Worm (Caenorhabditis elegans) whole organism, late embryonic: ENCODE measurements around the gene F10E7.2.

Experiments
- C08G9.2 ChIP-seq: sonication (generic microtip); optimal IDR thresholded peaks from 2 replicates; lab custom pipeline; 2016; ENCODE audit warnings: mild to moderate bottlenecking, missing genetic modification characterization, moderate library complexity, missing compliant biosample characterization
- T23F11.4 ChIP-seq: fragments of 200-800 bp; sonication (Bioruptor generic); optimal IDR thresholded peaks from 2 replicates; lab custom pipeline; 2018; ENCODE audit warnings: mild to moderate bottlenecking, missing genetic modification characterization, missing compliant biosample characterization
- Y22D7AL.16 ChIP-seq: sonication (generic microtip); optimal IDR thresholded peaks from 2 replicates; lab custom pipeline; 2016; ENCODE audit warnings: missing genetic modification characterization, missing compliant biosample characterization
- ahr-1 ChIP-seq: sonication (generic microtip); optimal IDR thresholded peaks from 2 replicates; lab custom pipeline; 2016; ENCODE audit warnings: missing genetic modification characterization, missing compliant biosample characterization
- ama-1 ChIP-seq: fragments of 150-350 bp; optimal IDR thresholded peaks from 2 replicates; lab custom pipeline; 2014
- ceh-2 ChIP-seq: sonication (generic microtip); optimal IDR thresholded peaks from 2 replicates; lab custom pipeline; 2016; ENCODE audit warnings: missing genotype, missing genetic modification characterization, missing compliant biosample characterization
- ceh-31 ChIP-seq: sonication (generic microtip); optimal IDR thresholded peaks from 2 replicates; lab custom pipeline; 2016; ENCODE audit warnings: missing genetic modification characterization, missing compliant biosample characterization
- ceh-34 ChIP-seq: sonication (generic microtip); optimal IDR thresholded peaks from 2 replicates; lab custom pipeline; 2016; ENCODE audit warnings: mild to moderate bottlenecking, missing genetic modification characterization, missing compliant biosample characterization
- ceh-6 ChIP-seq: fragments of 200-800 bp; sonication (Bioruptor generic); optimal IDR thresholded peaks from 2 replicates; lab custom pipeline; 2018; ENCODE audit warnings: mild to moderate bottlenecking, missing genetic modification characterization, missing compliant biosample characterization
- ceh-9 ChIP-seq: sonication (generic microtip); optimal IDR thresholded peaks from 2 replicates; lab custom pipeline; 2016; ENCODE audit warnings: mild to moderate bottlenecking, missing genetic modification characterization, inconsistent platforms, missing compliant biosample characterization
- dmd-4 ChIP-seq: sonication (generic microtip); optimal IDR thresholded peaks from 2 replicates; lab custom pipeline; 2016; ENCODE audit warnings: borderline replicate concordance, missing genetic modification characterization, missing compliant biosample characterization
- elt-2 ChIP-seq: sonication (generic microtip); optimal IDR thresholded peaks from 2 replicates; lab custom pipeline; 2016; ENCODE audit warnings: missing genetic modification reagents, missing genetic modification characterization, missing compliant biosample characterization
- hlh-15 ChIP-seq: sonication (generic microtip); optimal IDR thresholded peaks from 2 replicates; lab custom pipeline; 2016; ENCODE audit warnings: missing genetic modification characterization, missing compliant biosample characterization
- hlh-30 ChIP-seq: sonication (generic microtip); optimal IDR thresholded peaks from 2 replicates; lab custom pipeline; 2017; ENCODE audit warnings: antibody characterized with exemption, missing genetic modification characterization, missing compliant biosample characterization; ENCODE audit not compliant: insufficient read depth
- hlh-6 ChIP-seq: sonication (generic microtip); optimal IDR thresholded peaks from 2 replicates; lab custom pipeline; 2016; ENCODE audit warnings: missing genotype, missing genetic modification characterization, missing compliant biosample characterization
- hlh-8 ChIP-seq: sonication (generic microtip); optimal IDR thresholded peaks from 2 replicates; lab custom pipeline; 2016; ENCODE audit warnings: missing genotype, missing genetic modification characterization, missing compliant biosample characterization
- lim-6 ChIP-seq: sonication (generic microtip); optimal IDR thresholded peaks from 2 replicates; lab custom pipeline; 2016; ENCODE audit warnings: missing genetic modification characterization, missing compliant biosample characterization
- madf-2 ChIP-seq: sonication (generic microtip); optimal IDR thresholded peaks from 2 replicates; lab custom pipeline; 2017; ENCODE audit warnings: missing genetic modification characterization, missing compliant biosample characterization
- nfya-1 ChIP-seq: sonication (generic microtip); optimal IDR thresholded peaks from 2 replicates; lab custom pipeline; 2017; ENCODE audit warnings: missing genetic modification characterization, mild to moderate bottlenecking, missing compliant biosample characterization, antibody characterized with exemption, moderate library complexity
- nhr-232 ChIP-seq: sonication (generic microtip); optimal IDR thresholded peaks from 2 replicates; lab custom pipeline; 2016; ENCODE audit warnings: missing genetic modification characterization, missing compliant biosample characterization
- pag-3 ChIP-seq: sonication (generic microtip); optimal IDR thresholded peaks from 2 replicates; lab custom pipeline; 2016; ENCODE audit warnings: missing compliant biosample characterization, missing genetic modification characterization, borderline replicate concordance
- pat-9 ChIP-seq: fragments of 200-800 bp; sonication (Bioruptor generic); optimal IDR thresholded peaks from 2 replicates; lab custom pipeline; 2018; ENCODE audit warnings: mild to moderate bottlenecking, missing genetic modification characterization, moderate library complexity, missing compliant biosample characterization
- pax-1 ChIP-seq: fragments of 150-350 bp; optimal IDR thresholded peaks from 2 replicates; lab custom pipeline; 2014; ENCODE audit warnings: missing biosample characterization, missing genetic modification characterization
- pqm-1 ChIP-seq: sonication (generic microtip); optimal IDR thresholded peaks from 2 replicates; lab custom pipeline; 2016; ENCODE audit warnings: missing genetic modification characterization, missing compliant biosample characterization
- ref-2 ChIP-seq: sonication (generic microtip); optimal IDR thresholded peaks from 2 replicates; lab custom pipeline; 2016; ENCODE audit warnings: missing genetic modification characterization, missing compliant biosample characterization
- sdc-2 ChIP-seq: sonication (generic microtip); optimal IDR thresholded peaks from 2 replicates; lab custom pipeline; 2016; ENCODE audit warnings: missing genotype, missing genetic modification characterization, missing compliant biosample characterization
- sox-4 ChIP-seq: sonication (generic microtip); optimal IDR thresholded peaks from 2 replicates; lab custom pipeline; 2017; ENCODE audit warnings: mild to moderate bottlenecking, missing genetic modification characterization, inconsistent platforms, missing compliant biosample characterization
- unc-42 ChIP-seq: sonication (generic microtip); optimal IDR thresholded peaks from 2 replicates; lab custom pipeline; 2016; ENCODE audit warnings: missing genotype, missing genetic modification characterization, missing compliant biosample characterization
- ztf-16 ChIP-seq: sonication (generic microtip); optimal IDR thresholded peaks from 2 replicates; lab custom pipeline; 2017; ENCODE audit warnings: missing genetic modification characterization, missing compliant biosample characterization

F10E7.2 gene

DNA sequence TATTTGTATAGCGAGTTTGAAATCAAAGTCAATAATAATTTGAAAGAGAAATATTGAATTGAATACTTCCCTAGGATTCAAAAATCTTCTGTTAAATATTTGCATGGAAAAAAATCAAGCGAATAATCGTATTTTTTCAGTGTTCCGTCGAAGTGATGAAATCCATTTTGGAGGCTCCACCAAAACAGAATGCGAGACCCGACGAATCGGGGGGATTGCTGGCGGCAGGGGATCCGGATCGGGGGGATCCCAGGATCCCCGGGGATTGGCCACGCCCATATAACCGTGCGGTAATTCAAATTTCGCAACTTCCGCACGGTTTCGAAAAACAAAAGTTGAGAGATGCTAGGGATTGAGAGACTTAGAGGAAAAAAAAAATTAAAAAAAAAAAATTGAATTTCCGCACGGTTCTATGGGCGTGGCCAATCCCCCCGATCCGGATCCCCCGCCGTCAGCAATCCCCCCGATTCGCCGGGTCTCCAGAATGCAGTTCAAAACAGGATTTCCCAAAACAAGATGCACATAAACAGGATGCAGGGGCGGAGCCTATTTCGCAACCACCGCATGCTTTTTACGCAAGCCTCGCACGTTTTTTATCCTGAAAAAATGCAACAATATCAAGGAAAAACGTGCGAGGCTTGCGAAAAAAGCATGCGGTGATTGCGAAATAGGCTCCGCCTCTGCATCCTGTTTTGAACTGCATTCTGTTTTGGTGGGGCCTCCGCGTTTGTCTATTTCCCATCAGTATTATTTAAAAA is 798 bp downstream of the F10E7.2 start, which contains the start of gene F10E7.11 (continued):
- TF ChIP-seq hlh-30 (tag; lab: Kevin White, UChicago) (no peak), ztf-16 (tag; lab: Kevin White, UChicago) (no peak), pag-3 (tag; lab: Kevin White, UChicago) (no peak), ceh-6 (GFP tag; lab: Kevin White, UChicago) (no peak), hlh-8 (tag; lab: Kevin White, UChicago) (no peak), madf-2 (tag; lab: Kevin White, UChicago) (no peak), ceh-9 (tag; lab: Kevin White, UChicago) (no peak), sox-4 (no peak), elt-2 (tag; lab: Kevin White, UChicago) (no peak), lim-6 (tag; lab: Kevin White, UChicago) (no peak), ceh-34 (tag; lab: Kevin White, UChicago) (peak; percentile 16), ceh-2 (tag; lab: Kevin White, UChicago) (no peak), dmd-4 (tag; lab: Kevin White, UChicago) (no peak), ahr-1 (no peak), ref-2 (tag; lab: Kevin White, UChicago) (peak; percentile 23)
- TF ChIP-seq, all 69 proteins: peak for 6

DNA sequence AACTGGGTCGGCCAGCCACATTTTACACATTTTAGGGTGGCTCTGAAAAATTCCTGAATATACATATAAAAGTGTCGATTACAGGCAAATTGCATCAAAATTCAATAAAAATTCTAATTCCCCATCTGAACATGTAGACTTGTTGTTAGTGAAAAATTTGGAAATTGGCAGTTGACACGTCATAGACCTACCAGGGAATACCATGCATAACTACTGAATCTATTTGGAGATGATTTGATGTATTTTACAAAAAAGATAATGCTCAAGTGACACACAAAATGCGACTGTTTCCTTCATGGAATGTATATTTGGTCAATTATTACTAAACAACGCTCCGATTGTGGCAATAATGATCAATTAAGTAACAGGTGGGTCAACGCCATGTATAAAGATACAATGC is 4.4 kb downstream of the F10E7.2 start, which contains the start of gene F10E7.1:
Gene F10E7.1, plus strand, starts transcription at position 301 of the 400 bp plus-strand sequence.
- no peak for TF ChIP-seq T23F11.4 (GFP tag; lab: Kevin White, UChicago)
- no peak for TF ChIP-seq pqm-1
- TF ChIP-seq C08G9.2 (tag; lab: Kevin White, UChicago): no peak
- TF ChIP-seq unc-42 (tag; lab: Kevin White, UChicago): no peak

DNA sequence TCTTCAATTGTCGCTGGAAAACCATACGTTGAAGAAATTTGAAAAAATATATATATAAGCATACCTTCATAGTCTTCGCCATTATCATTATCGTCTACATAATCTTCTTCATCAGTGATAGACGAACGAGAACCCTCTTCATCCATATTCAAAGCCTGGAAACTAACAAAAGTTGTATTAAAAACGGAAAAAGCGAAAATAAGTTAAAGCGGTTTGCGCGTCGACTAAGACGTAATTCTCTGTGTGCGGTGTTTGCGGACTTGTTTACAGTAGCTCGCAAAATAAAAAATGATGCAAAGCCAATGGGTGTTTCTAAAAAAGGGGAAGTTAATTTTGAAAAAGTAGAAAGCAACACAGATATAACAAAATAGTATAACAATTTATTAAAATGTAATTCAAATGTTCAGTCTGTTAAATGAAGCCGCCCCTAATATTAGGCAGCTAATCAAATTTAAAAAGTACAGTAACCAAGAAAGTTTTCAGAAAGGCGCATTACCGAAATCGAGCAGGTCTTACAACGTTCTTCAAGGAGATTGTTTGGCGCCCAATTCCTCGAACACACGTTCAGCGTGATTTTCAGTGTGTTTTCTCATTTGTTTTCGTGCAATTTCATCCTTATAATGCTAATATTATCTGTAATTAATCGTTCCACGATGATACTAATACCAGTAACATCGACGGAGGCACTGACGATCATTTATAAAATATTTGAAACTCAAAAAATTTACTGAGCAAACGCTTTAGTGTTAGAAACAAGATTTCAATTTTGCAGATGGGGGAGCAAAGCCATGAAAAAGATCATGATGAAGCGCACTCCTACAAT is 10.0 kb downstream of the F10E7.2 start, which contains the start of the genes T07F8.4 and gld-3:
Gene T07F8.4, minus strand, starts transcription at position 162 of the 823 bp plus-strand sequence.
Gene gld-3, plus strand, starts transcription at position 773 of the 823 bp plus-strand sequence.
- peak; percentile 4 for TF ChIP-seq nfya-1 (tag; lab: Kevin White, UChicago)
- TF ChIP-seq ceh-31 (tag; lab: Kevin White, UChicago): no peak
- TF ChIP-seq ama-1 (lab: Kevin White, UChicago): no peak
- TF ChIP-seq pat-9 (tag; lab: Kevin White, UChicago): no peak
- TF ChIP-seq hlh-15: no peak
- no peak for TF ChIP-seq sdc-2 (tag; lab: Kevin White, UChicago)
- TF ChIP-seq, all 69 proteins: peak for 1

DNA sequence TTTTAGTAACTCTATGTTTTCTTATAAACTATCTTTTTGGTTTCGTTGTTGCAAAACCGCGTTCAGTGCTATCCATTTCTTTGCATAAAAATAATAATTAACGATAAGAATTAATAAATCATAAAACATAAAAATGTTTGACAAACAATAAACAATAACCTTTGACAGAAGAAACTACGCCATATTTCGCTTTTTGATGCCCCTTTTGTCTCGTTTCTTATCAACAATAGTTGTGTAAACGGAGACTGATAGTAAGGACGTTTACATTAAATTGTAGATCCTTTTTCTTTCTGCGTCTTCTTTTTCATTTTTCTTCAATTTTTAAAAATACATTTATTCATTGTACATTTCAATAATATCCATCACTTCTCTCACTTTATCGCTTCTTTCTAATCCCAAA is 17.0 kb downstream of the F10E7.2 start:
- no peak for TF ChIP-seq pax-1 (tag; lab: Kevin White, UChicago)
- no peak for TF ChIP-seq pqm-1
- no peak for TF ChIP-seq hlh-6 (tag; lab: Kevin White, UChicago)
- peak; percentile 74 for TF ChIP-seq elt-2 (tag; lab: Kevin White, UChicago)
- no peak for TF ChIP-seq ceh-31 (tag; lab: Kevin White, UChicago)
- TF ChIP-seq pat-9 (tag; lab: Kevin White, UChicago): no peak
- no peak for TF ChIP-seq Y22D7AL.16 (tag; lab: Kevin White, UChicago)
- no peak for TF ChIP-seq nhr-232 (tag; lab: Kevin White, UChicago)

DNA sequence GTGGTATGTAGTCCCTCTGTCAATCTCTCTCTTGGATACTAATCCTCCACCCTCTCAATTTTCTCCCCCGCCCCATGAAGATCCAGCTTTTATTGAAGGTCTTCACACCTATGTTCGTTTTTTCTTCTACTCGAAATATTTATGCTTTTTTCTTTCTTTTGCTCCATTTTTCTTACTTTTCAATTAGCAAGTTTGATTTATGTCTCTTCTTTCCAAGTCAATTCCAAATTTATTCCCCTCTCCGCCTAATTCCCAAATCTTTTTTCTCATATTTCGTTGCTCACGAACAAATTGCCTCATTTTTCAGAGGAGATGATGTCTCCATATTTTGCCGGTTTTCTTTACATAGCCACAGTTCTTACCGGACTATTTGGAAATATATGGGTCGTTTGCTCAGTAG is 22.3 kb downstream of the F10E7.2 start, which contains the start of gene npr-31:
Gene npr-31, plus strand, starts transcription at position 301 of the 400 bp plus-strand sequence.
- no peak for TF ChIP-seq ceh-6 (GFP tag; lab: Kevin White, UChicago)
- TF ChIP-seq, all 69 proteins: peak for 0
